Worm (Caenorhabditis elegans) whole organism, L1 larva: ENCODE data around the gene prdx-3.

Experiments used
- Y116A8C.19 ChIP-seq: sonication (generic microtip); optimal IDR thresholded peaks from 2 replicates; lab custom pipeline; 2016; ENCODE audit warnings: missing compliant biosample characterization, missing genetic modification characterization, borderline replicate concordance
- ama-1 ChIP-seq: fragments of 150-350 bp; optimal IDR thresholded peaks from 2 replicates; lab custom pipeline; 2014
- ceh-82 ChIP-seq, 3 experiments: fragments of 150-350 bp in 1 of 3; sonication (generic microtip) in 2 of 3; optimal IDR thresholded peaks; 2 replicates each; lab custom pipeline; 2014 to 2017; ENCODE audit warnings: missing biosample characterization in 3 of 3, missing genetic modification characterization in 3 of 3
- egl-27 ChIP-seq, 2 experiments: fragments of 150-350 bp in 1 of 2; sonication (generic microtip); optimal IDR thresholded peaks; 3 replicates each; lab custom pipeline; 2017 to 2018; ENCODE audit warnings: missing biosample characterization in 2 of 2, missing genetic modification characterization in 2 of 2, missing genetic modification reagents in 2 of 2
- lin-13 ChIP-seq: fragments of 150-350 bp; optimal IDR thresholded peaks from 2 replicates; lab custom pipeline; 2014; ENCODE audit warnings: missing biosample characterization, missing genetic modification reagents, missing genetic modification characterization
- lin-39 ChIP-seq: fragments of 150-350 bp; optimal IDR thresholded peaks from 2 replicates; lab custom pipeline; 2014; ENCODE audit warnings: missing biosample characterization, missing genetic modification reagents, missing genetic modification characterization

- TF ChIP-seq egl-27 (tag; optimal IDR thresholded peaks at IDR 0.05; lab: Kevin White, UChicago) (no peak), lin-39 (tag; lab: Kevin White, UChicago) (no peak), ceh-82 (tag; optimal IDR thresholded peaks at IDR 0.05; lab: Kevin White, UChicago) (no peak), ama-1 (lab: Kevin White, UChicago) (no peak), lin-13 (GFP tag; lab: Kevin White, UChicago) (no peak), Y116A8C.19 (tag; lab: Kevin White, UChicago) (no peak)
These were observed 5.9 kb downstream of the prdx-3 start, which contains the start of gene mpc-1 for ce11 chrIII:4413099-4413498.
